Worm (Caenorhabditis elegans) whole organism, L4 larva: ENCODE measurements around the gene str-85.

Source experiments
- F10B5.3 ChIP-seq: sonication (generic microtip); optimal IDR thresholded peaks from 2 replicates; lab custom pipeline; 2016; ENCODE audit warnings: mild to moderate bottlenecking, missing genetic modification characterization, missing compliant biosample characterization
- R02D3.7 ChIP-seq: fragments of 150-350 bp; sonication (generic microtip); optimal IDR thresholded peaks from 3 replicates; lab custom pipeline; 2014; ENCODE audit warnings: missing biosample characterization, missing genetic modification characterization
- T26A8.4 ChIP-seq: fragments of 200-800 bp; sonication (Bioruptor generic); IDR thresholded peaks from 2 replicates; pipeline ENCODE4 v1.3.6; 2022; ENCODE audit warnings: missing genetic modification characterization, missing compliant biosample characterization
- Y75B8A.6 ChIP-seq: fragments of 200-800 bp; sonication (Bioruptor generic); IDR thresholded peaks from 2 replicates; pipeline ENCODE4 v1.3.6; 2022; ENCODE audit warnings: missing genetic modification reagents, missing genetic modification characterization, missing compliant biosample characterization
- aha-1 ChIP-seq: fragments of 150-350 bp; peaks from one replicate; lab custom pipeline; 2014; ENCODE audit warnings: missing biosample characterization, missing genetic modification characterization
- ama-1 ChIP-seq: fragments of 150-350 bp; optimal IDR thresholded peaks from 2 replicates; lab custom pipeline; 2014; ENCODE audit warnings: inconsistent platforms, mixed read lengths
- attf-4 ChIP-seq: sonication (generic microtip); optimal IDR thresholded peaks from 3 replicates; lab custom pipeline; 2017; ENCODE audit warnings: missing biosample characterization, missing genetic modification characterization
- ctbp-1 ChIP-seq: fragments of 200-800 bp; sonication (Bioruptor generic); IDR thresholded peaks from 2 replicates; pipeline ENCODE4 v1.3.6; 2022; ENCODE audit warnings: missing genetic modification reagents, missing genetic modification characterization, missing compliant biosample characterization
- daf-16 ChIP-seq, 3 experiments: sonication (generic microtip); optimal IDR thresholded peaks; 2 replicates each; lab custom pipeline; 2016 to 2017; ENCODE audit warnings: missing genetic modification characterization in 3 of 3, missing genetic modification reagents in 3 of 3, mild to moderate bottlenecking in 2 of 3, missing compliant biosample characterization in 2 of 3, missing biosample characterization in 1 of 3, moderate library complexity in 1 of 3
- dmd-6 ChIP-seq: fragments of 200-800 bp; sonication (Bioruptor generic); IDR thresholded peaks from 2 replicates; pipeline ENCODE4 v1.3.6; 2022; ENCODE audit warnings: missing genetic modification reagents, missing genetic modification characterization, missing compliant biosample characterization
- dmd-8 ChIP-seq: fragments of 200-800 bp; sonication (Bioruptor generic); IDR thresholded peaks from 2 replicates; pipeline ENCODE4 v1.3.6; 2022; ENCODE audit warnings: missing genetic modification characterization, missing compliant biosample characterization
- duxl-1 ChIP-seq: sonication (generic microtip); optimal IDR thresholded peaks from 2 replicates; lab custom pipeline; 2016; ENCODE audit warnings: mild to moderate bottlenecking, missing genetic modification characterization, moderate library complexity, missing compliant biosample characterization; ENCODE audit not compliant: poor library complexity
- dve-1 ChIP-seq: sonication (generic microtip); optimal IDR thresholded peaks from 2 replicates; lab custom pipeline; 2017; ENCODE audit warnings: antibody characterized with exemption, mild to moderate bottlenecking, missing genetic modification characterization, missing compliant biosample characterization; ENCODE audit not compliant: insufficient read depth
- egl-27 ChIP-seq: sonication (generic microtip); optimal IDR thresholded peaks from 3 replicates; lab custom pipeline; 2017; ENCODE audit warnings: missing biosample characterization, missing genetic modification reagents, missing genetic modification characterization
- fkh-10 ChIP-seq: fragments of 150-350 bp; optimal IDR thresholded peaks from 2 replicates; lab custom pipeline; 2014; ENCODE audit warnings: missing biosample characterization, missing genetic modification reagents, missing genetic modification characterization
- gei-8 ChIP-seq: fragments of 200-800 bp; sonication (Bioruptor generic); optimal IDR thresholded peaks from 2 replicates; lab custom pipeline; 2018; ENCODE audit warnings: mild to moderate bottlenecking, missing genetic modification characterization, missing compliant biosample characterization
- hlh-30 ChIP-seq: sonication (generic microtip); optimal IDR thresholded peaks from 2 replicates; lab custom pipeline; 2017; ENCODE audit warnings: antibody characterized with exemption, mild to moderate bottlenecking, missing genetic modification characterization, missing compliant biosample characterization; ENCODE audit not compliant: insufficient read depth
- hmg-1.1 ChIP-seq: fragments of 200-800 bp; sonication (Bioruptor generic); IDR thresholded peaks from 2 replicates; pipeline ENCODE4 v1.3.6; 2022; ENCODE audit warnings: missing genetic modification reagents, missing genetic modification characterization, missing compliant biosample characterization
- lim-7 ChIP-seq: fragments of 200-800 bp; sonication (Bioruptor generic); IDR thresholded peaks from 2 replicates; pipeline ENCODE4 v1.3.6; 2022; ENCODE audit warnings: missing genetic modification characterization, missing compliant biosample characterization
- lin-39 ChIP-seq: fragments of 150-350 bp; optimal IDR thresholded peaks from 2 replicates; lab custom pipeline; 2014; ENCODE audit warnings: missing biosample characterization, missing genetic modification reagents, missing genetic modification characterization
- madf-5 ChIP-seq, 2 experiments: fragments of 200-800 bp; sonication (Bioruptor generic); IDR thresholded peaks; 2 replicates each; pipeline ENCODE4 v1.3.6; 2022; ENCODE audit warnings: missing compliant biosample characterization in 2 of 2, missing genetic modification characterization in 2 of 2
- madf-9 ChIP-seq: fragments of 200-800 bp; sonication (Bioruptor generic); conservative IDR thresholded peaks from 2 replicates; pipeline ENCODE4 v1.3.6; 2022; ENCODE audit warnings: missing genetic modification reagents, missing genetic modification characterization, missing compliant biosample characterization
- nhr-42 ChIP-seq: fragments of 200-800 bp; sonication (Bioruptor generic); IDR thresholded peaks from 2 replicates; pipeline ENCODE4 v1.3.6; 2022; ENCODE audit warnings: missing genetic modification characterization, missing compliant biosample characterization
- nhr-6 ChIP-seq: fragments of 150-350 bp; optimal IDR thresholded peaks from 2 replicates; lab custom pipeline; 2014; ENCODE audit warnings: missing biosample characterization, missing genetic modification characterization
- nhr-77 ChIP-seq: fragments of 150-350 bp; optimal IDR thresholded peaks from 2 replicates; lab custom pipeline; 2014; ENCODE audit warnings: missing biosample characterization, missing genetic modification characterization
- pha-4 ChIP-seq, 2 experiments: fragments of 150-350 bp in 1 of 2; fragments of 200-800 bp in 1 of 2; sonication (Bioruptor generic) in 1 of 2; IDR thresholded peaks in 1 of 2; optimal IDR thresholded peaks in 1 of 2; 2 replicates each; pipeline versions ENCODE4 v1.3.6 to Lab custom; 2014 to 2022; ENCODE audit warnings: missing genetic modification characterization in 2 of 2, missing genetic modification reagents in 2 of 2, missing biosample characterization in 1 of 2, missing compliant biosample characterization in 1 of 2
- pqm-1 ChIP-seq: sonication (generic microtip); optimal IDR thresholded peaks from 2 replicates; lab custom pipeline; 2017; ENCODE audit warnings: missing biosample characterization, missing genetic modification characterization
- rbr-2 ChIP-seq: sonication (generic microtip); optimal IDR thresholded peaks from 2 replicates; lab custom pipeline; 2016; ENCODE audit warnings: missing genotype, missing genetic modification characterization, missing compliant biosample characterization
- saeg-2 ChIP-seq: fragments of 200-800 bp; sonication (Bioruptor generic); IDR thresholded peaks from 2 replicates; pipeline ENCODE4 v1.3.6; 2022; ENCODE audit warnings: missing genetic modification reagents, missing genetic modification characterization, missing compliant biosample characterization
- sdz-12 ChIP-seq: fragments of 200-800 bp; sonication (Bioruptor generic); optimal IDR thresholded peaks from 2 replicates; lab custom pipeline; 2018; ENCODE audit warnings: mild to moderate bottlenecking, missing genetic modification characterization, missing compliant biosample characterization
- snpc-1.2 ChIP-seq: fragments of 200-800 bp; sonication (Bioruptor generic); IDR thresholded peaks from 2 replicates; pipeline ENCODE4 v1.3.6; 2022; ENCODE audit warnings: missing genetic modification reagents, missing genetic modification characterization, missing compliant biosample characterization
- tag-97 ChIP-seq: fragments of 200-800 bp; sonication (Bioruptor generic); IDR thresholded peaks from 2 replicates; pipeline ENCODE4 v1.3.6; 2022; ENCODE audit warnings: missing genetic modification characterization, missing compliant biosample characterization
- unc-39 ChIP-seq: sonication (generic microtip); optimal IDR thresholded peaks from 2 replicates; lab custom pipeline; 2017; ENCODE audit warnings: missing biosample characterization, missing genetic modification characterization
- unc-62 ChIP-seq, 3 experiments: fragments of 150-350 bp in 1 of 3; sonication (generic microtip); optimal IDR thresholded peaks in 2 of 3; peaks in 1 of 3; 1 replicate in 1 of 3; 2 replicates in 2 of 3; lab custom pipeline; 2014 to 2017; ENCODE audit warnings: missing biosample characterization in 3 of 3, missing genetic modification characterization in 3 of 3, missing genetic modification reagents in 3 of 3, missing genotype in 1 of 3
- vab-7 ChIP-seq: fragments of 200-800 bp; sonication (Bioruptor generic); IDR thresholded peaks from 2 replicates; pipeline ENCODE4 v1.3.6; 2022; ENCODE audit warnings: missing genetic modification reagents, missing genetic modification characterization, missing compliant biosample characterization
- zfp-2 ChIP-seq: sonication (generic microtip); optimal IDR thresholded peaks from 2 replicates; lab custom pipeline; 2016; ENCODE audit warnings: mild to moderate bottlenecking, missing genetic modification characterization, missing compliant biosample characterization
- zip-2 ChIP-seq: fragments of 150-350 bp; optimal IDR thresholded peaks from 2 replicates; lab custom pipeline; 2014; ENCODE audit warnings: missing biosample characterization, missing genetic modification characterization
- ztf-7 ChIP-seq: fragments of 150-350 bp; optimal IDR thresholded peaks from 2 replicates; lab custom pipeline; 2014; ENCODE audit warnings: missing biosample characterization, missing genetic modification characterization

Gene str-85

ce11 chrV:8939424-8940065, 46.1 kb downstream of the str-85 start (continued):
- TF ChIP-seq nhr-42 (GFP tag; lab: Robert Waterston, UW), result 0 out of 2 replicates have a peak, but pooled peaks have one; percentile 41
- TF ChIP-seq sdz-12 (GFP tag; lab: Kevin White, UChicago), result peak; percentile 54
- peak; percentile 54 for TF ChIP-seq pha-4 (GFP tag; IDR thresholded peaks at IDR 0.05; lab: Robert Waterston, UW)
- TF ChIP-seq pha-4 (tag; optimal IDR thresholded peaks at IDR 0.05; lab: Kevin White, UChicago), result no peak
- no peak for TF ChIP-seq lin-39
- TF ChIP-seq ztf-7 (tag; lab: Kevin White, UChicago), result no peak
- peak; percentile 59 for TF ChIP-seq ama-1
- TF ChIP-seq saeg-2 (GFP tag; lab: Robert Waterston, UW), result no peak
- peak; percentile 43; the same call in 1 of the 2 replicates for TF ChIP-seq ctbp-1 (GFP tag; lab: Robert Waterston, UW)
- peak; percentile 55 for TF ChIP-seq zip-2 (tag; lab: Kevin White, UChicago)
- TF ChIP-seq dmd-6 (GFP tag; lab: Robert Waterston, UW), result 0 out of 2 replicates have a peak, but pooled peaks have one; percentile 14
- TF ChIP-seq hmg-1.1 (GFP tag; lab: Robert Waterston, UW), result 0 out of 2 replicates have a peak, but pooled peaks have one; percentile 13
- TF ChIP-seq T26A8.4 (GFP tag; lab: Robert Waterston, UW), result peak; percentile 77
- TF ChIP-seq madf-9 (GFP tag; lab: Robert Waterston, UW), result peak; percentile 57; the same call in 1 of the 2 replicates

- TF ChIP-seq unc-62 (GFP tag; optimal IDR thresholded peaks at IDR 0.05 in 1 of 2; lab: Kevin White, UChicago) (peak in 1 of 2 experiments; percentile 12), unc-62 (tag; optimal IDR thresholded peaks at IDR 0.05; lab: Kevin White, UChicago) (no peak), nhr-77 (tag; lab: Kevin White, UChicago) (no peak), unc-39 (tag; lab: Kevin White, UChicago) (no peak), dmd-8 (0 out of 2 replicates have a peak, but pooled peaks have one; percentile 57), madf-5 (GFP tag; IDR thresholded peaks at IDR 0.05; lab: Robert Waterston, UW) (0 out of 4 replicates have a peak, but pooled peaks of 1 of the 2 experiments have one; percentile 37), lim-7 (peak; percentile 35; the same call in 1 of the 2 replicates), vab-7 (GFP tag; lab: Robert Waterston, UW) (peak; percentile 18; the same call in 1 of the 2 replicates)
Measured at ce11 chrV:8938943-8939342, 46.7 kb downstream of the str-85 start.

- TF ChIP-seq duxl-1 (tag; lab: Kevin White, UChicago), result no peak
- peak; percentile 56 for TF ChIP-seq aha-1
- TF ChIP-seq gei-8 (GFP tag; lab: Kevin White, UChicago), result no peak
- TF ChIP-seq pha-4 (GFP tag; IDR thresholded peaks at IDR 0.05; lab: Robert Waterston, UW), result no peak
- no peak for TF ChIP-seq pha-4 (tag; optimal IDR thresholded peaks at IDR 0.05; lab: Kevin White, UChicago)
- no peak for TF ChIP-seq pqm-1 (tag; lab: Kevin White, UChicago)
- 0 out of 2 replicates have a peak, but pooled peaks have one; percentile 5 for TF ChIP-seq madf-9 (GFP tag; lab: Robert Waterston, UW)
- no peak for TF ChIP-seq egl-27
- TF ChIP-seq rbr-2, result no peak
- TF ChIP-seq tag-97, result no peak
Measured at ce11 chrV:8938445-8938844, 47.2 kb downstream of the str-85 start.

- TF ChIP-seq snpc-1.2 (GFP tag; lab: Robert Waterston, UW) (0 out of 2 replicates have a peak, but pooled peaks have one; percentile 16), pha-4 (GFP tag; IDR thresholded peaks at IDR 0.05; lab: Robert Waterston, UW) (0 out of 2 replicates have a peak, but pooled peaks have one; percentile 25), pha-4 (tag; optimal IDR thresholded peaks at IDR 0.05; lab: Kevin White, UChicago) (no peak), R02D3.7 (tag; lab: Kevin White, UChicago) (no peak), F10B5.3 (tag; lab: Kevin White, UChicago) (no peak), zfp-2 (tag; lab: Kevin White, UChicago) (no peak), nhr-6 (tag; lab: Kevin White, UChicago) (no peak), Y75B8A.6 (GFP tag; lab: Robert Waterston, UW) (no peak), rbr-2 (no peak), daf-16 (GFP tag; optimal IDR thresholded peaks at IDR 0.05; lab: Kevin White, UChicago) (no peak), daf-16 (tag; optimal IDR thresholded peaks at IDR 0.05; lab: Kevin White, UChicago) (no peak), aha-1 (peak; percentile 24), dve-1 (tag; lab: Kevin White, UChicago) (no peak), hlh-30 (tag; lab: Kevin White, UChicago) (no peak), attf-4 (tag; lab: Kevin White, UChicago) (no peak), fkh-10 (GFP tag; lab: Kevin White, UChicago) (no peak)
Measured at ce11 chrV:8937476-8938249, 48.0 kb downstream of the str-85 start.
